Worm (Caenorhabditis elegans): ENCODE data around the gene wdr-54.

wdr-54 gene

ce11 chrX:825924-826323 lies 2.8 kb upstream of the wdr-54 start (continued):
- TF ChIP-seq Y105C5A.15 (GFP tag; IDR thresholded peaks at IDR 0.05) (no peak), F26F4.8 (GFP tag; conservative IDR thresholded peaks at IDR 0.05) (no peak), ZK337.2 (GFP tag; IDR thresholded peaks at IDR 0.05) (no peak), Y75B8A.6 (GFP tag; IDR thresholded peaks at IDR 0.05) (no peak), duxl-1 (tag; optimal IDR thresholded peaks at IDR 0.05; ENCODE audit: poor library complexity) (no peak), jun-1 (tag; optimal IDR thresholded peaks at IDR 0.05) (no peak), nhr-48 (tag; optimal IDR thresholded peaks at IDR 0.05) (peak; percentile 16), Y48G9A.11 (GFP tag; IDR thresholded peaks at IDR 0.05) (no peak), lsy-2 (tag; optimal IDR thresholded peaks at IDR 0.05) (peak in 1 of 2 experiments; percentile 34), zfp-3 (GFP tag; conservative IDR thresholded peaks at IDR 0.05) (no peak), daf-8 (GFP tag; IDR thresholded peaks at IDR 0.05) (no peak), mdt-29 (GFP tag; IDR thresholded peaks at IDR 0.05) (no peak), unc-62 (GFP tag; optimal IDR thresholded peaks at IDR 0.05 in 1 of 2) (no peak), unc-62 (tag; optimal IDR thresholded peaks at IDR 0.05) (no peak), zip-2 (tag; optimal IDR thresholded peaks at IDR 0.05) (no peak), hmg-1.1 (GFP tag; IDR thresholded peaks at IDR 0.05) (peak; percentile 63), ztf-11 (tag; optimal IDR thresholded peaks at IDR 0.05) (no peak), nhr-111 (GFP tag; optimal IDR thresholded peaks at IDR 0.05) (no peak), nhr-42 (GFP tag; IDR thresholded peaks at IDR 0.05) (no peak), ztf-7 (tag; optimal IDR thresholded peaks at IDR 0.05) (no peak), lin-15B (tag; optimal IDR thresholded peaks at IDR 0.05) (no peak), pha-4 (GFP tag; IDR thresholded peaks at IDR 0.05) (no peak), pha-4 (tag; optimal IDR thresholded peaks at IDR 0.05) (no peak), dmd-6 (GFP tag; IDR thresholded peaks at IDR 0.05) (no peak), tag-97 (GFP tag; IDR thresholded peaks at IDR 0.05) (no peak), nhr-41 (GFP tag; IDR thresholded peaks at IDR 0.05) (no peak), madf-9 (GFP tag; conservative IDR thresholded peaks at IDR 0.05) (no peak), daf-16 (GFP tag; optimal IDR thresholded peaks at IDR 0.05) (no peak), daf-16 (tag; optimal IDR thresholded peaks at IDR 0.05) (peak; percentile 52), madf-5 (GFP tag; IDR thresholded peaks at IDR 0.05) (no peak), pqm-1 (tag; optimal IDR thresholded peaks at IDR 0.05) (no peak), snpc-1.2 (GFP tag; IDR thresholded peaks at IDR 0.05) (no peak), nhr-102 (tag; optimal IDR thresholded peaks at IDR 0.05) (no peak), T20F7.1 (GFP tag; optimal IDR thresholded peaks at IDR 0.05) (no peak), hlh-11 (tag; optimal IDR thresholded peaks at IDR 0.05) (peak; percentile 27), T26A8.4 (GFP tag; IDR thresholded peaks at IDR 0.05) (no peak), ceh-20 (GFP tag; IDR thresholded peaks at IDR 0.05) (no peak), daf-19 (GFP tag; conservative IDR thresholded peaks at IDR 0.05) (no peak), lin-29 (GFP tag; IDR thresholded peaks at IDR 0.05) (no peak), nhr-77 (tag; optimal IDR thresholded peaks at IDR 0.05) (no peak), mes-2 (tag; optimal IDR thresholded peaks at IDR 0.05; ENCODE audit: poor library complexity, severe bottlenecking) (peak; percentile 42), ceh-32 (tag; optimal IDR thresholded peaks at IDR 0.05; ENCODE audit: poor library complexity) (no peak), gei-8 (GFP tag; optimal IDR thresholded peaks at IDR 0.05) (no peak)

- TF ChIP-seq hmg-1.1 (GFP tag; IDR thresholded peaks at IDR 0.05), result peak; percentile 69; the same call in 1 of the 2 replicates
- peak; percentile 76 for TF ChIP-seq rbr-2 (tag; optimal IDR thresholded peaks at IDR 0.05)
- peak; percentile 33 for TF ChIP-seq nhr-77 (tag; optimal IDR thresholded peaks at IDR 0.05)
- TF ChIP-seq unc-62 (GFP tag; optimal IDR thresholded peaks at IDR 0.05 in 1 of 2), result peak in 1 of 2 experiments; percentile 97
- no peak for TF ChIP-seq unc-62 (tag; optimal IDR thresholded peaks at IDR 0.05)
- TF ChIP-seq nhr-76 (tag; optimal IDR thresholded peaks at IDR 0.05), result no peak
- no peak for TF ChIP-seq daf-16 (GFP tag; optimal IDR thresholded peaks at IDR 0.05)
- TF ChIP-seq daf-16 (tag; optimal IDR thresholded peaks at IDR 0.05), result peak; percentile 52
- peak in 1 of 2 experiments; percentile 71 for TF ChIP-seq lsy-2 (tag; optimal IDR thresholded peaks at IDR 0.05)
- TF ChIP-seq ctbp-1 (GFP tag; IDR thresholded peaks at IDR 0.05), result peak; percentile 82
- no peak for TF ChIP-seq duxl-1 (tag; optimal IDR thresholded peaks at IDR 0.05; ENCODE audit: poor library complexity)
- no peak for TF ChIP-seq ceh-82 (tag; optimal IDR thresholded peaks at IDR 0.05)
- peak; percentile 22 for TF ChIP-seq jun-1 (tag; optimal IDR thresholded peaks at IDR 0.05)
- TF ChIP-seq mes-2 (tag; optimal IDR thresholded peaks at IDR 0.05; ENCODE audit: poor library complexity, severe bottlenecking), result peak; percentile 75
- peak; percentile 55 for TF ChIP-seq hlh-11 (tag; optimal IDR thresholded peaks at IDR 0.05)
- TF ChIP-seq ceh-62 (tag; optimal IDR thresholded peaks at IDR 0.05), result no peak
- TF ChIP-seq ces-1 (GFP tag; optimal IDR thresholded peaks at IDR 0.05), result peak; percentile 46
- TF ChIP-seq nhr-28 (tag; optimal IDR thresholded peaks at IDR 0.05), result peak; percentile 91
- peak; percentile 27 for TF ChIP-seq nhr-48 (tag; optimal IDR thresholded peaks at IDR 0.05)
- TF ChIP-seq hif-1 (tag; optimal IDR thresholded peaks at IDR 0.05), result peak in 1 of 2 experiments; percentile 45
- TF ChIP-seq dmd-6 (GFP tag; IDR thresholded peaks at IDR 0.05), result peak; percentile 38; the same call in 1 of the 2 replicates
Measured at ce11 chrX:827502-827901, 1.2 kb upstream of the wdr-54 start.
